Worm (Caenorhabditis elegans) whole organism, L1 larva: ENCODE results near the gene ttbk-2.1.
"Not testable (repeated sequence)": the region's sequence is repeated elsewhere in the genome, so short reads cannot be mapped to it uniquely, and the experiment has no call there.

Experiments used
- lin-35 ChIP-seq, 2 experiments: fragments of 150-350 bp; optimal IDR thresholded peaks; 2 replicates each; lab custom pipeline; 2014; ENCODE audit warnings: missing biosample characterization in 2 of 2, missing genetic modification characterization in 2 of 2, missing genetic modification reagents in 2 of 2
- lir-3 ChIP-seq: sonication (generic microtip); optimal IDR thresholded peaks from 2 replicates; lab custom pipeline; 2016; ENCODE audit warnings: mild to moderate bottlenecking, missing genetic modification characterization, moderate library complexity, missing compliant biosample characterization; ENCODE audit not compliant: poor library complexity
- snpc-4 ChIP-seq: fragments of 150-350 bp; optimal IDR thresholded peaks from 2 replicates; lab custom pipeline; 2014; ENCODE audit warnings: missing biosample characterization, missing genetic modification characterization

The ttbk-2.1 gene

ce11 chrIV:5308046-5308643 is 49.7 kb downstream of the ttbk-2.1 start, which contains the start of the genes ZK354.9 and msp-58:
ZK354.9 (minus strand) TSS chrIV:5308146.
msp-58 (plus strand) TSS chrIV:5308593.
- not testable (repeated sequence) for TF ChIP-seq snpc-4 (tag; lab: Kevin White, UChicago); lin-35 (GFP tag; optimal IDR thresholded peaks at IDR 0.05; lab: Kevin White, UChicago); lir-3
